Comparison of ENCODE assay signal across 4 worm cellular contexts in the genomic region with DNA sequence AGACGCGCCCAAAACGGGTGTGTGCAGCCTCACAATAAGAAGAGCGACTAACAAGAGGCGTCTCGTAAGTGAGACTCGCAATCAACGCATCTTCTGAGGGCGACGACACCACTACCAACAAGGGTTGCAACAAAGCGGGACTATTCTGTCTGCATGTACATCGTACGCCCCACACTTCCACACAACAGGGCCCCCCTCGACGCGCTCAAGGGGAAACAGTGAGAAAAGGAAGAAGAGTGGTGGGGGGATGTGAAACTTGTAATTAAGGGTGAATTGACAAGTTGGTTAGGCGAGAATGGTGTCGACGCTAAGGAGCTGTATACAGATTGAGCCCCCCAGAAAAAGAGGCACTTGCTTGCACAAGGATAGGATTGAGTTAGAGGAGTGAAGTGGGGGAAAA.
TF ChIP-seq lines count a peak whose summit lies in the region.

No protein-coding gene starts in this region.

TF ChIP-seq in whole organism, L1 larva, 84 proteins besides CTCF, POLR2A, EP300 and RAD21:
- TF ChIP-seq ztf-4 (tag; optimal IDR thresholded peaks at IDR 0.05; lab: Kevin White, UChicago) (no peak), snu-23 (GFP tag; optimal IDR thresholded peaks at IDR 0.05; lab: Kevin White, UChicago) (no peak), lin-15B (tag; optimal IDR thresholded peaks at IDR 0.05; lab: Kevin White, UChicago) (no peak), lin-14 (GFP tag; optimal IDR thresholded peaks at IDR 0.05; lab: Kevin White, UChicago) (peak; percentile 47)

TF ChIP-seq in whole organism, late embryonic, 69 proteins besides CTCF, POLR2A, EP300 and RAD21:
- TF ChIP-seq odd-2 (tag; optimal IDR thresholded peaks at IDR 0.05; lab: Kevin White, UChicago) (no peak), ref-2 (tag; optimal IDR thresholded peaks at IDR 0.05; lab: Kevin White, UChicago) (peak; percentile 31), hlh-13 (GFP tag; optimal IDR thresholded peaks at IDR 0.05; lab: Kevin White, UChicago) (no peak), rnt-1 (tag; optimal IDR thresholded peaks at IDR 0.05; lab: Kevin White, UChicago) (no peak), dve-1 (tag; optimal IDR thresholded peaks at IDR 0.05; lab: Kevin White, UChicago) (no peak), sox-4 (tag; optimal IDR thresholded peaks at IDR 0.05; lab: Kevin White, UChicago) (peak; percentile 18), pqm-1 (tag; optimal IDR thresholded peaks at IDR 0.05; lab: Kevin White, UChicago) (no peak), elt-4 (tag; optimal IDR thresholded peaks at IDR 0.05; lab: Kevin White, UChicago) (no peak), ets-4 (tag; optimal IDR thresholded peaks at IDR 0.05; lab: Kevin White, UChicago) (no peak), hlh-15 (tag; optimal IDR thresholded peaks at IDR 0.05; lab: Kevin White, UChicago) (no peak), ceh-48 (tag; optimal IDR thresholded peaks at IDR 0.05; lab: Kevin White, UChicago) (no peak), tbx-7 (tag; optimal IDR thresholded peaks at IDR 0.05; lab: Kevin White, UChicago) (no peak), syd-9 (tag; optimal IDR thresholded peaks at IDR 0.05; lab: Kevin White, UChicago) (no peak), hlh-6 (tag; optimal IDR thresholded peaks at IDR 0.05; lab: Kevin White, UChicago) (peak; percentile 8), C08G9.2 (tag; optimal IDR thresholded peaks at IDR 0.05; lab: Kevin White, UChicago) (no peak), ceh-22 (tag; optimal IDR thresholded peaks at IDR 0.05; lab: Kevin White, UChicago) (no peak), F13H6.1 (tag; optimal IDR thresholded peaks at IDR 0.05; lab: Kevin White, UChicago) (no peak), unc-42 (tag; optimal IDR thresholded peaks at IDR 0.05; lab: Kevin White, UChicago) (peak; percentile 10), C38D4.7 (GFP tag; optimal IDR thresholded peaks at IDR 0.05; lab: Kevin White, UChicago) (no peak), gmeb-2 (tag; optimal IDR thresholded peaks at IDR 0.05; lab: Kevin White, UChicago) (no peak), nfya-1 (tag; optimal IDR thresholded peaks at IDR 0.05; lab: Kevin White, UChicago) (no peak), unc-3 (GFP tag; conservative IDR thresholded peaks at IDR 0.05; lab: Robert Waterston, UW) (no peak), unc-3 (tag; optimal IDR thresholded peaks at IDR 0.05; lab: Kevin White, UChicago) (no peak), ceh-31 (tag; optimal IDR thresholded peaks at IDR 0.05; lab: Kevin White, UChicago) (peak; percentile 61), ceh-34 (tag; optimal IDR thresholded peaks at IDR 0.05; lab: Kevin White, UChicago) (no peak), pha-2 (tag; optimal IDR thresholded peaks at IDR 0.05; lab: Kevin White, UChicago) (no peak), npax-4 (tag; optimal IDR thresholded peaks at IDR 0.05; lab: Kevin White, UChicago) (no peak), ceh-2 (tag; optimal IDR thresholded peaks at IDR 0.05; lab: Kevin White, UChicago) (no peak)

TF ChIP-seq in whole organism, midembryonic, 9 proteins besides CTCF, POLR2A, EP300 and RAD21:
- TF ChIP-seq flt-1 (GFP tag; IDR thresholded peaks at IDR 0.05; lab: Robert Waterston, UW) (0 out of 2 replicates have a peak, but pooled peaks have one; percentile 21), ztf-23 (GFP tag; IDR thresholded peaks at IDR 0.05; lab: Robert Waterston, UW) (0 out of 2 replicates have a peak, but pooled peaks have one; percentile 62), klf-2 (GFP tag; conservative IDR thresholded peaks at IDR 0.05; lab: Robert Waterston, UW) (0 out of 2 replicates have a peak, but pooled peaks have one; percentile 8), ztf-29 (GFP tag; IDR thresholded peaks at IDR 0.05; lab: Robert Waterston, UW) (no peak), med-1 (GFP tag; optimal IDR thresholded peaks at IDR 0.05; lab: Kevin White, UChicago; ENCODE audit: insufficient read depth) (no peak)
TF ChIP-seq in whole organism, midembryonic: peak in this region for 3.

TF ChIP-seq in whole organism, mixed stage, embryonic, 35 proteins besides CTCF, POLR2A, EP300 and RAD21:
- no peak for TF ChIP-seq ham-2 (GFP tag; optimal IDR thresholded peaks at IDR 0.05; lab: Kevin White, UChicago)
- no peak for TF ChIP-seq mab-5 (tag; optimal IDR thresholded peaks at IDR 0.05; lab: Kevin White, UChicago)
- no peak for TF ChIP-seq zip-8 (tag; optimal IDR thresholded peaks at IDR 0.05; lab: Kevin White, UChicago)
- no peak for TF ChIP-seq snpc-4 (tag; optimal IDR thresholded peaks at IDR 0.05; lab: Kevin White, UChicago)
- TF ChIP-seq mls-2 (tag; optimal IDR thresholded peaks at IDR 0.05; lab: Kevin White, UChicago) = peak; percentile 50
- TF ChIP-seq unc-39 (tag; optimal IDR thresholded peaks at IDR 0.05; lab: Kevin White, UChicago) = no peak
- TF ChIP-seq unc-62 (GFP tag; optimal IDR thresholded peaks at IDR 0.05; lab: Kevin White, UChicago) = no peak
- TF ChIP-seq lin-13 (tag; optimal IDR thresholded peaks at IDR 0.05; lab: Kevin White, UChicago) = no peak
- TF ChIP-seq nhr-237 (tag; optimal IDR thresholded peaks at IDR 0.05; lab: Kevin White, UChicago) = no peak
- no peak for TF ChIP-seq blmp-1 (tag; optimal IDR thresholded peaks at IDR 0.05; lab: Kevin White, UChicago)
- no peak for TF ChIP-seq flh-1 (GFP tag; optimal IDR thresholded peaks at IDR 0.05; lab: Kevin White, UChicago)
- peak; percentile 67 for TF ChIP-seq ces-1 (GFP tag; optimal IDR thresholded peaks at IDR 0.05; lab: Kevin White, UChicago)
- TF ChIP-seq sptf-1 (tag; optimal IDR thresholded peaks at IDR 0.05; lab: Kevin White, UChicago) = peak; percentile 19
- TF ChIP-seq ceh-39 (tag; optimal IDR thresholded peaks at IDR 0.05; lab: Kevin White, UChicago) = no peak
- no peak for TF ChIP-seq elt-1 (tag; optimal IDR thresholded peaks at IDR 0.05; lab: Kevin White, UChicago; ENCODE audit: borderline replicate concordance, insufficient read depth)
- no peak for TF ChIP-seq elt-3 (tag; optimal IDR thresholded peaks at IDR 0.05; lab: Kevin White, UChicago)
- no peak for TF ChIP-seq unc-120 (tag; optimal IDR thresholded peaks at IDR 0.05; lab: Kevin White, UChicago; ENCODE audit: poor library complexity, severe bottlenecking)
- TF ChIP-seq lin-32 (GFP tag; optimal IDR thresholded peaks at IDR 0.05; lab: Kevin White, UChicago) = no peak
- TF ChIP-seq mep-1 (tag; optimal IDR thresholded peaks at IDR 0.05; lab: Kevin White, UChicago) = no peak

Comparison
In these comparisons a context has a peak if more than half of its experiments do, and no peak if none do; other contexts are left out.
1. Of the 10 proteins assayed by ChIP-seq in both whole organism, L1 larva and whole organism, late embryonic: peak only in whole organism, L1 larva: none; only in whole organism, late embryonic: sox-4; in both: none; in neither: 9.